Fruit fly (Drosophila melanogaster) whole organism, embryonic: ENCODE results near the gene parvin.

Experiments used
- CG12219 ChIP-seq: fragments of 200-800 bp; sonication (Bioruptor generic); optimal IDR thresholded peaks from 3 replicates; lab custom pipeline; 2018; ENCODE audit warnings: missing biosample characterization, mild to moderate bottlenecking, missing genetic modification characterization
- CG13287 ChIP-seq: fragments of 200-800 bp; sonication (Bioruptor generic); IDR thresholded peaks from 2 replicates; pipeline ENCODE4 v1.3.6; 2022; ENCODE audit warnings: missing biosample characterization, missing genetic modification characterization; ENCODE audit not compliant: partially characterized antibody
- CG14050 ChIP-seq: fragments of 200-800 bp; sonication (Bioruptor generic); IDR thresholded peaks from 3 replicates; pipeline ENCODE4 v1.3.6; 2022; ENCODE audit warnings: missing biosample characterization, missing genetic modification characterization
- CG15073 ChIP-seq: fragments of 200-800 bp; sonication (Bioruptor generic); optimal IDR thresholded peaks from 2 replicates; lab custom pipeline; 2016; ENCODE audit warnings: missing biosample characterization, missing genetic modification characterization
- CG15514 ChIP-seq: fragments of 200-800 bp; sonication (Bioruptor generic); optimal IDR thresholded peaks from 3 replicates; lab custom pipeline; 2017; ENCODE audit warnings: missing biosample characterization, missing genetic modification characterization, mild to moderate bottlenecking, moderate library complexity, missing genetic modification reagents
- CG17912 ChIP-seq: fragments of 200-800 bp; sonication (Bioruptor generic); optimal IDR thresholded peaks from 2 replicates; lab custom pipeline; 2018; ENCODE audit warnings: missing biosample characterization, mild to moderate bottlenecking, missing genetic modification characterization
- CG2678 ChIP-seq: fragments of 200-800 bp; sonication (Bioruptor generic); optimal IDR thresholded peaks from 3 replicates; lab custom pipeline; 2019; ENCODE audit warnings: missing biosample characterization, mild to moderate bottlenecking, missing genetic modification characterization, moderate library complexity
- CG42726 ChIP-seq: fragments of 200-800 bp; sonication (Bioruptor generic); IDR thresholded peaks from 2 replicates; pipeline ENCODE4 v1.3.6; 2022; ENCODE audit warnings: missing biosample characterization, missing genetic modification characterization; ENCODE audit not compliant: partially characterized antibody
- CG4328 ChIP-seq: fragments of 200-800 bp; sonication (Bioruptor generic); optimal IDR thresholded peaks from 3 replicates; lab custom pipeline; 2017; ENCODE audit warnings: missing biosample characterization, missing genetic modification reagents, missing genetic modification characterization
- CG4854 ChIP-seq: fragments of 200-800 bp; sonication (Bioruptor generic); optimal IDR thresholded peaks from 2 replicates; lab custom pipeline; 2016; ENCODE audit warnings: missing biosample characterization, missing genetic modification characterization, inconsistent platforms
- CG6689 ChIP-seq: fragments of 200-800 bp; sonication (Bioruptor generic); IDR thresholded peaks from 2 replicates; pipeline ENCODE4 v1.3.6; 2022; ENCODE audit warnings: missing biosample characterization, missing genetic modification characterization
- CG6854 ChIP-seq: fragments of 200-800 bp; sonication (Bioruptor generic); optimal IDR thresholded peaks from 3 replicates; lab custom pipeline; 2017; ENCODE audit warnings: missing biosample characterization, mild to moderate bottlenecking, missing genetic modification characterization
- CG8290 ChIP-seq, 3 experiments: fragments of 200-800 bp; sonication (Bioruptor generic); optimal IDR thresholded peaks; 2 replicates each; lab custom pipeline; 2016 to 2019; ENCODE audit warnings: missing biosample characterization in 3 of 3, missing genetic modification characterization in 3 of 3, mild to moderate bottlenecking in 2 of 3, moderate library complexity in 1 of 3
- CG9437 ChIP-seq: fragments of 200-800 bp; sonication (Bioruptor generic); optimal IDR thresholded peaks from 2 replicates; lab custom pipeline; 2018; ENCODE audit warnings: missing biosample characterization, mild to moderate bottlenecking, missing genetic modification characterization
- Dref ChIP-seq: fragments of 200-800 bp; sonication (Bioruptor generic); IDR thresholded peaks from 2 replicates; pipeline ENCODE4 v1.3.6; 2022; ENCODE audit warnings: missing biosample characterization, missing genetic modification characterization
- E2f2 ChIP-seq: fragments of 200-800 bp; sonication (Bioruptor generic); IDR thresholded peaks from 2 replicates; pipeline ENCODE4 v1.3.6; 2022; ENCODE audit warnings: missing biosample characterization, missing genetic modification characterization
- Elba2 ChIP-seq: fragments of 200-800 bp; sonication (Bioruptor generic); optimal IDR thresholded peaks from 3 replicates; lab custom pipeline; 2016; ENCODE audit warnings: missing biosample characterization, missing genetic modification characterization
- H15 ChIP-seq: fragments of 200-800 bp; sonication (Bioruptor generic); IDR thresholded peaks from 3 replicates; pipeline ENCODE4 v1.3.6; 2022; ENCODE audit warnings: missing biosample characterization, missing genetic modification characterization
- Jarid2 ChIP-seq: fragments of 200-800 bp; sonication (Bioruptor generic); optimal IDR thresholded peaks from 3 replicates; lab custom pipeline; 2017; ENCODE audit warnings: mild to moderate bottlenecking, missing biosample characterization, missing genetic modification reagents, missing genetic modification characterization
- Kr ChIP-seq: fragments of 200-800 bp; sonication (Bioruptor generic); optimal IDR thresholded peaks from 2 replicates; lab custom pipeline; 2017; ENCODE audit warnings: missing biosample characterization, mild to moderate bottlenecking, missing genetic modification characterization
- Max ChIP-seq: fragments of 200-800 bp; sonication (Bioruptor generic); optimal IDR thresholded peaks from 2 replicates; lab custom pipeline; 2016; ENCODE audit warnings: missing biosample characterization, mild to moderate bottlenecking, missing genetic modification characterization
- Meics ChIP-seq: fragments of 200-800 bp; sonication (Bioruptor generic); optimal IDR thresholded peaks from 2 replicates; lab custom pipeline; 2017; ENCODE audit warnings: missing biosample characterization, mild to moderate bottlenecking, missing genetic modification characterization
- Neu2 ChIP-seq: fragments of 200-800 bp; sonication (Bioruptor generic); optimal IDR thresholded peaks from 3 replicates; lab custom pipeline; 2016; ENCODE audit warnings: missing biosample characterization, missing genetic modification characterization, borderline replicate concordance
- Scr ChIP-seq: fragments of 200-800 bp; sonication (Bioruptor generic); IDR thresholded peaks from 2 replicates; pipeline ENCODE4 v1.3.6; 2022; ENCODE audit warnings: missing biosample characterization, missing genetic modification characterization; ENCODE audit not compliant: partially characterized antibody
- Sox102F ChIP-seq: fragments of 200-800 bp; sonication (Bioruptor generic); optimal IDR thresholded peaks from 2 replicates; lab custom pipeline; 2018; ENCODE audit warnings: missing biosample characterization, mild to moderate bottlenecking, missing genetic modification characterization, moderate library complexity
- Stat92E ChIP-seq, 3 experiments: fragments of >200 bp in 2 of 3; fragments of 200-800 bp in 1 of 3; sonication (Bioruptor generic) in 1 of 3; optimal IDR thresholded peaks; 2 replicates each; lab custom pipeline; 2017 to 2019; ENCODE audit warnings: missing biosample characterization in 3 of 3, missing genetic modification characterization in 3 of 3, mild to moderate bottlenecking in 1 of 3, moderate library complexity in 1 of 3
- caup ChIP-seq: fragments of 200-800 bp; sonication (Bioruptor generic); optimal IDR thresholded peaks from 3 replicates; lab custom pipeline; 2017; ENCODE audit warnings: missing biosample characterization, mild to moderate bottlenecking, missing genetic modification characterization, moderate library complexity; ENCODE audit not compliant: severe bottlenecking
- croc ChIP-seq: fragments of 200-800 bp; sonication (Bioruptor generic); conservative IDR thresholded peaks from 3 replicates; pipeline ENCODE4 v1.3.6; 2022; ENCODE audit warnings: missing biosample characterization, missing genetic modification characterization
- dm ChIP-seq: fragments of 200-800 bp; sonication (Bioruptor generic); optimal IDR thresholded peaks from 3 replicates; lab custom pipeline; 2016; ENCODE audit warnings: missing biosample characterization, missing genetic modification characterization
- fd102C ChIP-seq: fragments of 200-800 bp; sonication (Bioruptor generic); optimal IDR thresholded peaks from 2 replicates; lab custom pipeline; 2018; ENCODE audit warnings: missing biosample characterization, mild to moderate bottlenecking, missing genetic modification characterization, moderate library complexity
- gcm2 ChIP-seq: fragments of 200-800 bp; sonication (Bioruptor generic); optimal IDR thresholded peaks from 2 replicates; lab custom pipeline; 2016; ENCODE audit warnings: missing biosample characterization, missing genetic modification characterization
- gsb-n ChIP-seq: fragments of 200-800 bp; sonication (Bioruptor generic); optimal IDR thresholded peaks from 3 replicates; lab custom pipeline; 2018; ENCODE audit warnings: missing biosample characterization, mild to moderate bottlenecking, missing genetic modification characterization
- hb ChIP-seq: fragments of 200-800 bp; sonication (Bioruptor generic); IDR thresholded peaks from 3 replicates; pipeline ENCODE4 v1.3.6; 2022; ENCODE audit warnings: missing biosample characterization, missing genetic modification characterization; ENCODE audit not compliant: partially characterized antibody
- her ChIP-seq: fragments of 200-800 bp; sonication (Bioruptor generic); optimal IDR thresholded peaks from 2 replicates; lab custom pipeline; 2016; ENCODE audit warnings: missing biosample characterization, missing genetic modification characterization
- ken ChIP-seq: fragments of 200-800 bp; sonication (Bioruptor generic); IDR thresholded peaks from 3 replicates; pipeline ENCODE4 v1.3.6; 2022; ENCODE audit warnings: missing biosample characterization, missing genetic modification characterization
- knrl ChIP-seq: fragments of 200-800 bp; sonication (Bioruptor generic); IDR thresholded peaks from 3 replicates; pipeline ENCODE4 v1.3.6; 2022; ENCODE audit warnings: missing biosample characterization, missing genetic modification characterization; ENCODE audit not compliant: partially characterized antibody
- lola ChIP-seq, 3 experiments: fragments of >200 bp in 2 of 3; fragments of 200-800 bp in 1 of 3; sonication (Bioruptor generic) in 1 of 3; optimal IDR thresholded peaks; 2 replicates each; lab custom pipeline; 2017 to 2019; ENCODE audit warnings: missing biosample characterization in 3 of 3, missing genetic modification characterization in 3 of 3, mild to moderate bottlenecking in 1 of 3, moderate library complexity in 1 of 3
- pnt ChIP-seq: fragments of 200-800 bp; sonication (Bioruptor generic); optimal IDR thresholded peaks from 3 replicates; lab custom pipeline; 2016; ENCODE audit warnings: missing biosample characterization, missing genetic modification characterization
- ro ChIP-seq: fragments of 200-800 bp; sonication (Bioruptor generic); IDR thresholded peaks from 2 replicates; pipeline ENCODE4 v1.3.6; 2022; ENCODE audit warnings: missing biosample characterization, missing genetic modification characterization
- sens-2 ChIP-seq: fragments of 200-800 bp; sonication (Bioruptor generic); IDR thresholded peaks from 2 replicates; pipeline ENCODE4 v1.3.6; 2022; ENCODE audit warnings: missing biosample characterization, missing genetic modification characterization
- shn ChIP-seq: fragments of 200-800 bp; sonication (Bioruptor generic); optimal IDR thresholded peaks from 3 replicates; lab custom pipeline; 2016; ENCODE audit warnings: missing biosample characterization, missing genetic modification characterization
- sim ChIP-seq: fragments of 200-800 bp; sonication (Bioruptor generic); IDR thresholded peaks from 2 replicates; pipeline ENCODE4 v1.3.6; 2022; ENCODE audit warnings: missing biosample characterization, missing genetic modification characterization
- sna ChIP-seq: fragments of 200-800 bp; sonication (Bioruptor generic); IDR thresholded peaks from 2 replicates; pipeline ENCODE4 v1.3.6; 2022; ENCODE audit warnings: missing biosample characterization, missing genetic modification characterization; ENCODE audit not compliant: partially characterized antibody
- stc ChIP-seq: fragments of 200-800 bp; sonication (Bioruptor generic); IDR thresholded peaks from 2 replicates; pipeline ENCODE4 v1.3.6; 2022; ENCODE audit warnings: missing biosample characterization, missing genetic modification characterization
- stwl ChIP-seq: fragments of 200-800 bp; sonication (Bioruptor generic); optimal IDR thresholded peaks from 3 replicates; lab custom pipeline; 2018; ENCODE audit warnings: missing biosample characterization, mild to moderate bottlenecking, missing genetic modification characterization, moderate library complexity
- tx ChIP-seq: fragments of 200-800 bp; sonication (Bioruptor generic); optimal IDR thresholded peaks from 2 replicates; lab custom pipeline; 2016; ENCODE audit warnings: missing biosample characterization, missing genetic modification characterization
- unc-4 ChIP-seq: fragments of 200-800 bp; sonication (Bioruptor generic); IDR thresholded peaks from 2 replicates; pipeline ENCODE4 v1.3.6; 2022; ENCODE audit warnings: missing biosample characterization, missing genetic modification characterization; ENCODE audit not compliant: partially characterized antibody

The parvin gene

DNA sequence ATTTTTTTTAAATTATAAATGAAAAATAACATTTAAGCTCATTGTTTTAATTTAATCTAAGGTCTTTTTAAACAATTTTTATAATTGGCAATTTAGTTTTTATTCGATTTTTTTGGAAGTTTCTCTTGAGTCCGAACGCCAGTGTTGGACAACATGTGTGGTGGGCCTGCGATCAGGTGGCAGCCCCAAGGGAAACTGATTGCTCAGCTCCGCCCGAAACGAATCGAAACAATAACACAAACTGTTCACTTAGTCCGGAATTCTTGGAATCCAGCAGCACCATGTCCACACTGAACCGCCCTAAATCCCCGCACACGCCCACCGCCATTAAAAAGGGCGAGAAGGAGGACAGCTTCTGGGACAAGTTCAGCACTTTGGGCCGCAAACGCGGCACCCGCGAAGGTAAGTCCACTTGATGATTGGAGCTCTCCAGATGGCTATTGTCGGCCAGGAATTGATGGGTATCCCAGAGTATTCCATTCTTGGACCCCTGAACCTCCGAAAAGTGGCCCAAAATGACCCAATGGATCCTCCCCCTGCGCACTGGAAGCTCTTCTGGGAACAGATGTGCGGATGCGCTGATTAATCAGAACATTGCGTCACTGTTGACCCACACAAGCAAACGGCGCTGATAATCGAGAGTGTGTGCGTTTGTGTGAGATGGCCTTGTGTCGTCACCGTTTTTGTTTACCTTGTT lies at the start of gene parvin (continued):
- TF ChIP-seq CG15514 (GFP tag; lab: Kevin White, UChicago) (peak; percentile 36), caup (GFP tag; lab: Kevin White, UChicago) (no peak), Stat92E (GFP tag; optimal IDR thresholded peaks at IDR 0.05; lab: Kevin White, UChicago) (peak in 1 of 3 experiments; percentile 33), gsb-n (peak; percentile 51), croc (GFP tag; lab: Robert Waterston, UW) (no peak), Sox102F (GFP tag; lab: Kevin White, UChicago) (no peak), stwl (tag; lab: Kevin White, UChicago) (peak; percentile 22), sna (GFP tag; lab: Robert Waterston, UW) (0 out of 2 replicates have a peak, but pooled peaks have one; percentile 14), Elba2 (GFP tag; lab: Kevin White, UChicago) (no peak), tx (GFP tag; lab: Kevin White, UChicago) (peak; percentile 52), CG8290 (GFP tag; optimal IDR thresholded peaks at IDR 0.05; lab: Kevin White, UChicago) (no peak), CG8290 (tag; optimal IDR thresholded peaks at IDR 0.05; lab: Kevin White, UChicago) (peak in 1 of 2 experiments; percentile 18), CG6689 (GFP tag; lab: Robert Waterston, UW) (no peak), unc-4 (peak; percentile 18; the same call in 1 of the 2 replicates), Dref (GFP tag; lab: Robert Waterston, UW) (peak; percentile 45; the same call in 1 of the 2 replicates), CG6854 (no peak), knrl (GFP tag; lab: Robert Waterston, UW) (peak; percentile 37; the same call in 1 of the 3 replicates), E2f2 (GFP tag; lab: Robert Waterston, UW) (peak; percentile 35), ro (GFP tag; lab: Robert Waterston, UW) (no peak), CG4328 (no peak)

DNA sequence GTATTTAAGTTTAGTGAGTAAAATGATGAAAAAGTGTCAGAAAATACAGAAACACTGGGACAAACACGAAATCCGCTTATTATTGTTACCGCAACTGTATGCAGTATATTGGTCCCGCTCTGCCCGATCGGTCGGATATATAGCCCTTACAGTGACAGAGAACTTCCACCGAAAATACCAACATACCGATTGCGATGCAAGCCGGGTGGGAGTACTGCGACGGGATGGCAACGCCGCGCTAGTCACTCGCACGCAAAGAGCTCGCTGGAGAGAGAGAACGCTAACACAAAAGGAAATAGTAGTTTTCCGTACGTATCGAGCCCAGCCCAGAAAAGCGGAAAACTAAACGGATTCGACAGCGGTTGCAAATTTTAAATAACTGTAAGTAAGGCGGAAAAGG lies 49.0 kb upstream of the parvin start, which contains the start of gene Cdc42:
Cdc42 (plus strand) TSS at position 247 of the 400 bp plus-strand sequence.
- TF ChIP-seq her (GFP tag; lab: Kevin White, UChicago) (no peak), Scr (0 out of 2 replicates have a peak, but pooled peaks have one; percentile 13), CG13287 (GFP tag; lab: Robert Waterston, UW) (peak; percentile 24; the same call in 1 of the 2 replicates), Kr (GFP tag; lab: Kevin White, UChicago) (no peak), Neu2 (no peak), Jarid2 (GFP tag; lab: Kevin White, UChicago) (no peak), dm (no peak), ken (no peak), lola (GFP tag; optimal IDR thresholded peaks at IDR 0.05; lab: Kevin White, UChicago) (no peak), gcm2 (GFP tag; lab: Kevin White, UChicago) (no peak), CG9437 (no peak), hb (GFP tag; lab: Robert Waterston, UW) (no peak), stc (GFP tag; lab: Robert Waterston, UW) (no peak), sim (no peak), shn (GFP tag; lab: Kevin White, UChicago) (no peak), pnt (GFP tag; lab: Kevin White, UChicago) (no peak), CG4854 (GFP tag; lab: Kevin White, UChicago) (no peak), fd102C (no peak), Max (GFP tag; lab: Kevin White, UChicago) (no peak), sens-2 (GFP tag; lab: Robert Waterston, UW) (no peak), Meics (GFP tag; lab: Kevin White, UChicago) (no peak), CG17912 (GFP tag; lab: Kevin White, UChicago) (no peak), CG15073 (GFP tag; lab: Kevin White, UChicago) (no peak), CG42726 (GFP tag; lab: Robert Waterston, UW) (0 out of 2 replicates have a peak, but pooled peaks have one; percentile 20), CG14050 (no peak), H15 (GFP tag; lab: Robert Waterston, UW) (no peak), CG2678 (no peak), CG12219 (GFP tag; lab: Kevin White, UChicago) (no peak)
